Worm (Caenorhabditis elegans) whole organism, young adult: ENCODE results near the gene mtrf-1L.
A peak's percentile ranks its signal among the peaks of the same experiment; 100 is the strongest.

ENCODE experiments used
- F23B12.7 ChIP-seq: sonication (generic microtip); optimal IDR thresholded peaks from 2 replicates; lab custom pipeline; 2017; ENCODE audit warnings: missing genetic modification characterization, mild to moderate bottlenecking, missing compliant biosample characterization, antibody characterized with exemption, moderate library complexity; ENCODE audit not compliant: insufficient read depth
- aptf-2 ChIP-seq: fragments of 200-800 bp; sonication (Bioruptor generic); conservative IDR thresholded peaks from 2 replicates; pipeline ENCODE4 v1.3.6; 2022; ENCODE audit warnings: missing genetic modification reagents, missing genetic modification characterization, missing compliant biosample characterization
- atf-7 ChIP-seq: sonication (generic microtip); optimal IDR thresholded peaks from 2 replicates; lab custom pipeline; 2017; ENCODE audit warnings: mild to moderate bottlenecking, missing genetic modification characterization, missing compliant biosample characterization
- egl-18 ChIP-seq: fragments of 200-800 bp; sonication (Bioruptor generic); IDR thresholded peaks from 2 replicates; pipeline ENCODE4 v1.3.6; 2022; ENCODE audit warnings: missing genetic modification reagents, missing genetic modification characterization, missing compliant biosample characterization
- egl-44 ChIP-seq: fragments of 200-800 bp; sonication (Bioruptor generic); IDR thresholded peaks from 2 replicates; pipeline ENCODE4 v1.3.6; 2022; ENCODE audit warnings: missing genetic modification reagents, missing genetic modification characterization, missing compliant biosample characterization
- gei-17 ChIP-seq: fragments of 200-800 bp; sonication (Bioruptor generic); optimal IDR thresholded peaks from 2 replicates; lab custom pipeline; 2018; ENCODE audit warnings: mild to moderate bottlenecking, missing genetic modification characterization, missing compliant biosample characterization
- madf-6 ChIP-seq: fragments of 200-800 bp; sonication (Bioruptor generic); IDR thresholded peaks from 2 replicates; pipeline ENCODE4 v1.3.6; 2022; ENCODE audit warnings: missing genetic modification reagents, missing genetic modification characterization, missing compliant biosample characterization
- mes-4 ChIP-seq: sonication (generic microtip); optimal IDR thresholded peaks from 2 replicates; lab custom pipeline; 2016; ENCODE audit warnings: missing genotype, missing genetic modification characterization, missing compliant biosample characterization
- rpc-1 ChIP-seq, 2 experiments: fragments of 150-350 bp in 1 of 2; sonication (generic microtip) in 1 of 2; optimal IDR thresholded peaks; 2 replicates each; lab custom pipeline; 2014 to 2018; ENCODE audit warnings: missing biosample characterization in 1 of 2, missing genetic modification characterization in 1 of 2, missing genetic modification reagents in 1 of 2, missing genotype in 1 of 2
- unc-130 ChIP-seq: sonication (generic microtip); optimal IDR thresholded peaks from 2 replicates; lab custom pipeline; 2016; ENCODE audit warnings: missing genetic modification reagents, missing genetic modification characterization, missing compliant biosample characterization
- unc-62 ChIP-seq: fragments of 150-350 bp; optimal IDR thresholded peaks from 2 replicates; lab custom pipeline; 2014; ENCODE audit warnings: missing biosample characterization, missing genetic modification reagents, missing genetic modification characterization
- ztf-18 ChIP-seq: sonication (generic microtip); optimal IDR thresholded peaks from 2 replicates; lab custom pipeline; 2016; ENCODE audit warnings: missing genotype, mild to moderate bottlenecking, missing genetic modification characterization, missing compliant biosample characterization

DNA sequence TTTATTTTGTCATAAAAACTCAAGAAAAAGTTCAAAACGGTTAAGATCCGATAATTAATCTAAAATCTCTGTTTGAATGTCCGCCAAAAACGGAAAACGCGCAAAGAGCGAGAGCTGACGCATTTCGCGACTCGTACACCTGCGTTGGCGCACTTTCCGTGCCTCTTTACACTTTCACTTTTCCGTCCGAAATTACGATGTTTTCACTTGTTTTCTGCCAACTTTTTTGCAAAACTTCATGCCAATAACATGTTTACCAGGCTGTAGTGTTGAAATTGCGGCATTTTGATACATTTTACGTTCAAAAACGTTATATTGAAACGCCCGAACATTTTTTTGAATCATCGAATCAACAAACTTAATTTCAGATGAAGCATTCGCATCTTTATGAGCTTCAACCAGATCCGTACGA lies 3.2 kb upstream of the mtrf-1L start, which contains the start of gene W03F8.4:
- TF ChIP-seq mes-4 (tag; lab: Kevin White, UChicago) (no peak), gei-17 (GFP tag; lab: Kevin White, UChicago) (peak; percentile 70), atf-7 (peak; percentile 42), unc-130 (peak; percentile 47), rpc-1 (optimal IDR thresholded peaks at IDR 0.05; lab: Kevin White, UChicago) (no peak), rpc-1 (tag; optimal IDR thresholded peaks at IDR 0.05; lab: Kevin White, UChicago) (no peak), unc-62 (GFP tag; lab: Kevin White, UChicago) (no peak), madf-6 (GFP tag; lab: Robert Waterston, UW) (peak; percentile 88), aptf-2 (GFP tag; lab: Robert Waterston, UW) (no peak), ztf-18 (tag; lab: Kevin White, UChicago) (peak; percentile 98), egl-18 (GFP tag; lab: Robert Waterston, UW) (0 out of 2 replicates have a peak, but pooled peaks have one; percentile 64), F23B12.7 (tag; lab: Kevin White, UChicago) (peak; percentile 67), egl-44 (GFP tag; lab: Robert Waterston, UW) (no peak)
